Worm (Caenorhabditis elegans): ENCODE data around the gene C25E10.5.

C25E10.5 gene

ce11 chrV:9030248-9030647 is at the start of gene C25E10.5:
Gene C25E10.5, plus strand, starts transcription at chrV:9030548.
- TF ChIP-seq nfya-1 (tag; optimal IDR thresholded peaks at IDR 0.05): no peak
- TF ChIP-seq nhr-11 (tag; optimal IDR thresholded peaks at IDR 0.05): no peak
- no peak for TF ChIP-seq ceh-45 (GFP tag; IDR thresholded peaks at IDR 0.05)
- TF ChIP-seq odd-2 (tag; optimal IDR thresholded peaks at IDR 0.05): no peak
- no peak for TF ChIP-seq F13H6.1 (tag; optimal IDR thresholded peaks at IDR 0.05)
- TF ChIP-seq ceh-9 (tag; optimal IDR thresholded peaks at IDR 0.05): no peak
- TF ChIP-seq ceh-2 (tag; optimal IDR thresholded peaks at IDR 0.05): no peak
- TF ChIP-seq pros-1 (tag; optimal IDR thresholded peaks at IDR 0.05): no peak
- TF ChIP-seq K02D7.2 (tag; optimal IDR thresholded peaks at IDR 0.05): no peak
- no peak for TF ChIP-seq ceh-30 (tag; optimal IDR thresholded peaks at IDR 0.05)
- no peak for TF ChIP-seq hlh-30 (tag; optimal IDR thresholded peaks at IDR 0.05; ENCODE audit: insufficient read depth)
- TF ChIP-seq lim-6 (tag; optimal IDR thresholded peaks at IDR 0.05): no peak
- no peak for TF ChIP-seq ceh-24 (tag; optimal IDR thresholded peaks at IDR 0.05)
- TF ChIP-seq unc-3 (GFP tag; conservative IDR thresholded peaks at IDR 0.05): no peak
- TF ChIP-seq unc-3 (tag; optimal IDR thresholded peaks at IDR 0.05): no peak
- no peak for TF ChIP-seq pha-4 (tag; optimal IDR thresholded peaks at IDR 0.05)
- TF ChIP-seq ceh-6 (GFP tag; optimal IDR thresholded peaks at IDR 0.05): no peak
- TF ChIP-seq ceh-18 (tag; optimal IDR thresholded peaks at IDR 0.05): no peak
- no peak for TF ChIP-seq pag-3 (tag; optimal IDR thresholded peaks at IDR 0.05; ENCODE audit: borderline replicate concordance)
- TF ChIP-seq sox-2 (GFP tag; IDR thresholded peaks at IDR 0.05): no peak
- TF ChIP-seq ceh-31 (tag; optimal IDR thresholded peaks at IDR 0.05): no peak

ce11 chrV:8980845-8981244 is 49.5 kb upstream of the C25E10.5 start, which contains the start of gene str-84:
Gene str-84, minus strand, starts transcription at chrV:8980945.
- TF ChIP-seq fax-1 (tag; optimal IDR thresholded peaks at IDR 0.05) (no peak), hlh-13 (GFP tag; optimal IDR thresholded peaks at IDR 0.05) (no peak), ceh-6 (GFP tag; optimal IDR thresholded peaks at IDR 0.05) (no peak), tbx-7 (tag; optimal IDR thresholded peaks at IDR 0.05) (no peak), ceh-18 (tag; optimal IDR thresholded peaks at IDR 0.05) (no peak), lin-11 (tag; optimal IDR thresholded peaks at IDR 0.05) (no peak)

ce11 chrV:8983604-8984003 is 46.7 kb upstream of the C25E10.5 start, which contains the start of gene str-86:
Gene str-86, minus strand, starts transcription at chrV:8983704.
- TF ChIP-seq ceh-18 (tag; optimal IDR thresholded peaks at IDR 0.05) (no peak), hlh-30 (tag; optimal IDR thresholded peaks at IDR 0.05; ENCODE audit: insufficient read depth) (no peak), hlh-8 (tag; optimal IDR thresholded peaks at IDR 0.05) (no peak), ceh-2 (tag; optimal IDR thresholded peaks at IDR 0.05) (no peak), ceh-30 (tag; optimal IDR thresholded peaks at IDR 0.05) (no peak), pha-4 (tag; optimal IDR thresholded peaks at IDR 0.05) (no peak), ceh-24 (tag; optimal IDR thresholded peaks at IDR 0.05) (no peak), hlh-15 (tag; optimal IDR thresholded peaks at IDR 0.05) (no peak)

ce11 chrV:8984783-8985182 is 45.6 kb upstream of the C25E10.5 start:
- TF ChIP-seq lin-11 (tag; optimal IDR thresholded peaks at IDR 0.05): no peak
- TF ChIP-seq ceh-30 (tag; optimal IDR thresholded peaks at IDR 0.05): no peak
- no peak for TF ChIP-seq ama-1 (optimal IDR thresholded peaks at IDR 0.05)
- TF ChIP-seq pha-4 (tag; optimal IDR thresholded peaks at IDR 0.05): no peak
- no peak for TF ChIP-seq pax-1 (tag; optimal IDR thresholded peaks at IDR 0.05)
- TF ChIP-seq ets-4 (tag; optimal IDR thresholded peaks at IDR 0.05): no peak
- no peak for TF ChIP-seq hlh-13 (GFP tag; optimal IDR thresholded peaks at IDR 0.05)
- no peak for TF ChIP-seq hlh-30 (tag; optimal IDR thresholded peaks at IDR 0.05; ENCODE audit: insufficient read depth)
- no peak for TF ChIP-seq npax-4 (tag; optimal IDR thresholded peaks at IDR 0.05)
- TF ChIP-seq ceh-18 (tag; optimal IDR thresholded peaks at IDR 0.05): no peak
- no peak for TF ChIP-seq hlh-8 (tag; optimal IDR thresholded peaks at IDR 0.05)

ce11 chrV:8985740-8986139 is 44.6 kb upstream of the C25E10.5 start, which contains the start of gene str-85:
Gene str-85, minus strand, starts transcription at chrV:8985840.
- no peak for TF ChIP-seq pros-1 (tag; optimal IDR thresholded peaks at IDR 0.05)
- TF ChIP-seq pha-2 (tag; optimal IDR thresholded peaks at IDR 0.05): no peak
- TF ChIP-seq ceh-6 (GFP tag; optimal IDR thresholded peaks at IDR 0.05): no peak
- TF ChIP-seq ceh-18 (tag; optimal IDR thresholded peaks at IDR 0.05): no peak
- no peak for TF ChIP-seq rnt-1 (tag; optimal IDR thresholded peaks at IDR 0.05)
- no peak for TF ChIP-seq pha-4 (tag; optimal IDR thresholded peaks at IDR 0.05)
- no peak for TF ChIP-seq npax-4 (tag; optimal IDR thresholded peaks at IDR 0.05)
- TF ChIP-seq fkh-10 (GFP tag; optimal IDR thresholded peaks at IDR 0.05): no peak
